Worm (Caenorhabditis elegans) whole organism, L2 larva: ENCODE measurements around the gene srsx-18.

Source experiments
- aly-2 ChIP-seq: fragments of 150-350 bp; optimal IDR thresholded peaks from 2 replicates; lab custom pipeline; 2014; ENCODE audit warnings: missing biosample characterization, missing genetic modification characterization
- ceh-82 ChIP-seq: fragments of 150-350 bp; optimal IDR thresholded peaks from 2 replicates; lab custom pipeline; 2014; ENCODE audit warnings: missing biosample characterization, missing genetic modification characterization
- fos-1 ChIP-seq: fragments of 150-350 bp; optimal IDR thresholded peaks from 2 replicates; lab custom pipeline; 2014; ENCODE audit warnings: missing biosample characterization, missing genetic modification characterization
- lin-39 ChIP-seq: fragments of 150-350 bp; optimal IDR thresholded peaks from 2 replicates; lab custom pipeline; 2014; ENCODE audit warnings: missing biosample characterization, missing genetic modification reagents, missing genetic modification characterization
- skn-1 ChIP-seq: sonication (generic microtip); optimal IDR thresholded peaks from 2 replicates; lab custom pipeline; 2017; ENCODE audit warnings: missing biosample characterization, missing genetic modification characterization
- sma-3 ChIP-seq: sonication (generic microtip); optimal IDR thresholded peaks from 2 replicates; lab custom pipeline; 2016; ENCODE audit warnings: missing genetic modification reagents, missing genetic modification characterization, missing compliant biosample characterization
- unc-55 ChIP-seq: fragments of 150-350 bp; sonication (generic microtip); optimal IDR thresholded peaks from 3 replicates; lab custom pipeline; 2014; ENCODE audit warnings: missing biosample characterization, missing genetic modification reagents, missing genetic modification characterization
- ztf-11 ChIP-seq: sonication (generic microtip); optimal IDR thresholded peaks from 2 replicates; lab custom pipeline; 2017; ENCODE audit warnings: missing biosample characterization, missing genetic modification characterization

- TF ChIP-seq sma-3 (GFP tag; lab: Kevin White, UChicago) = no peak
- no peak for TF ChIP-seq fos-1 (tag; lab: Kevin White, UChicago)
- no peak for TF ChIP-seq aly-2 (tag; lab: Kevin White, UChicago)
- TF ChIP-seq lin-39 (tag; lab: Kevin White, UChicago) = no peak
- TF ChIP-seq ztf-11 (tag; lab: Kevin White, UChicago) = no peak
- TF ChIP-seq unc-55 (GFP tag; lab: Kevin White, UChicago) = no peak
- no peak for TF ChIP-seq ceh-82
- no peak for TF ChIP-seq skn-1 (tag; lab: Kevin White, UChicago)
These were observed 45.4 kb upstream of the srsx-18 start for ce11 chrV:5876966-5877365.
